Fruit fly (Drosophila melanogaster) whole organism, embryonic: ENCODE data around the gene Cpsf5.
A peak's percentile ranks its signal among the peaks of the same experiment; 100 is the strongest.

Source experiments
- C15 ChIP-seq: fragments of 200-800 bp; sonication (Bioruptor generic); IDR thresholded peaks from 3 replicates; pipeline ENCODE4 v1.3.6; 2022; ENCODE audit warnings: missing biosample characterization, missing genetic modification characterization
- CG10147 ChIP-seq: fragments of 200-800 bp; sonication (Bioruptor generic); optimal IDR thresholded peaks from 2 replicates; lab custom pipeline; 2019; ENCODE audit warnings: missing biosample characterization, mild to moderate bottlenecking, missing genetic modification characterization, moderate library complexity
- CG12071 ChIP-seq: fragments of 200-800 bp; sonication (Bioruptor generic); optimal IDR thresholded peaks from 3 replicates; lab custom pipeline; 2018; ENCODE audit warnings: missing biosample characterization, mild to moderate bottlenecking, missing genetic modification characterization
- CG1233 ChIP-seq: fragments of 200-800 bp; sonication (Bioruptor generic); optimal IDR thresholded peaks from 4 replicates; lab custom pipeline; 2018; ENCODE audit warnings: missing biosample characterization, mild to moderate bottlenecking, missing genetic modification characterization
- CG12659 ChIP-seq: fragments of 200-800 bp; sonication (Bioruptor generic); optimal IDR thresholded peaks from 3 replicates; lab custom pipeline; 2017; ENCODE audit warnings: mild to moderate bottlenecking, missing biosample characterization, missing genetic modification reagents, missing genetic modification characterization
- CG13296 ChIP-seq: fragments of 200-800 bp; sonication (Bioruptor generic); optimal IDR thresholded peaks from 3 replicates; lab custom pipeline; 2018; ENCODE audit warnings: missing biosample characterization, mild to moderate bottlenecking, missing genetic modification characterization
- CG14014 ChIP-seq: fragments of 200-800 bp; sonication (Bioruptor generic); IDR thresholded peaks from 2 replicates; pipeline ENCODE4 v1.3.6; 2022; ENCODE audit warnings: missing biosample characterization, missing genetic modification characterization
- CG15269 ChIP-seq: fragments of 200-800 bp; sonication (Bioruptor generic); optimal IDR thresholded peaks from 2 replicates; lab custom pipeline; 2018; ENCODE audit warnings: missing biosample characterization, mild to moderate bottlenecking, missing genetic modification characterization, moderate library complexity
- CG18262 ChIP-seq: fragments of 200-800 bp; optimal IDR thresholded peaks from 3 replicates; lab custom pipeline; 2019; ENCODE audit warnings: missing biosample characterization, mild to moderate bottlenecking, missing genetic modification characterization, moderate library complexity
- CG18599 ChIP-seq: fragments of 200-800 bp; sonication (Bioruptor generic); optimal IDR thresholded peaks from 3 replicates; lab custom pipeline; 2017; ENCODE audit warnings: missing biosample characterization, missing genetic modification characterization, mild to moderate bottlenecking, moderate library complexity, missing genetic modification reagents
- CG3065 ChIP-seq: fragments of 200-800 bp; sonication (Bioruptor generic); optimal IDR thresholded peaks from 2 replicates; lab custom pipeline; 2016; ENCODE audit warnings: missing biosample characterization, missing genetic modification characterization
- CG31224 ChIP-seq: fragments of 200-800 bp; sonication (Bioruptor generic); IDR thresholded peaks from 2 replicates; pipeline ENCODE4 v1.3.6; 2022; ENCODE audit warnings: missing biosample characterization, missing genetic modification characterization
- CG32772 ChIP-seq: fragments of 200-800 bp; sonication (Bioruptor generic); IDR thresholded peaks from 2 replicates; pipeline ENCODE4 v1.3.6; 2022; ENCODE audit warnings: missing biosample characterization, missing genetic modification characterization
- CG4282 ChIP-seq: fragments of 200-800 bp; sonication (Bioruptor generic); optimal IDR thresholded peaks from 2 replicates; lab custom pipeline; 2016; ENCODE audit warnings: missing biosample characterization, missing genetic modification characterization
- CG43689 ChIP-seq: fragments of 200-800 bp; sonication (Bioruptor generic); IDR thresholded peaks from 2 replicates; pipeline ENCODE4 v1.3.6; 2022; ENCODE audit warnings: missing biosample characterization, missing genetic modification characterization
- CG7271 ChIP-seq: fragments of 200-800 bp; sonication (Bioruptor generic); optimal IDR thresholded peaks from 2 replicates; lab custom pipeline; 2018; ENCODE audit warnings: missing biosample characterization, mild to moderate bottlenecking, missing genetic modification characterization, moderate library complexity
- CG7987 ChIP-seq: fragments of 200-800 bp; sonication (Bioruptor generic); optimal IDR thresholded peaks from 2 replicates; lab custom pipeline; 2018; ENCODE audit warnings: missing biosample characterization, mild to moderate bottlenecking, missing genetic modification characterization, moderate library complexity
- CG9817 ChIP-seq: fragments of 200-800 bp; sonication (Bioruptor generic); optimal IDR thresholded peaks from 2 replicates; lab custom pipeline; 2018; ENCODE audit warnings: missing biosample characterization, mild to moderate bottlenecking, missing genetic modification characterization, moderate library complexity
- Dad ChIP-seq: fragments of 200-800 bp; sonication (Bioruptor generic); optimal IDR thresholded peaks from 3 replicates; lab custom pipeline; 2016; ENCODE audit warnings: missing biosample characterization, missing genetic modification characterization
- Dek ChIP-seq: fragments of 200-800 bp; sonication (Bioruptor generic); optimal IDR thresholded peaks from 3 replicates; lab custom pipeline; 2019; ENCODE audit warnings: missing biosample characterization, mild to moderate bottlenecking, missing genetic modification characterization, moderate library complexity
- Fer2 ChIP-seq: fragments of 200-800 bp; sonication (Bioruptor generic); optimal IDR thresholded peaks from 2 replicates; lab custom pipeline; 2018; ENCODE audit warnings: missing biosample characterization, mild to moderate bottlenecking, missing genetic modification characterization, moderate library complexity
- GATAe ChIP-seq: fragments of 200-800 bp; sonication (Bioruptor generic); conservative IDR thresholded peaks from 2 replicates; pipeline ENCODE4 v1.3.6; 2022; ENCODE audit warnings: missing biosample characterization, missing genetic modification characterization
- HLH3B ChIP-seq: fragments of 200-800 bp; sonication (Bioruptor generic); IDR thresholded peaks from 2 replicates; pipeline ENCODE4 v1.3.6; 2022; ENCODE audit warnings: missing biosample characterization, missing genetic modification characterization
- Opbp ChIP-seq: fragments of 200-800 bp; sonication (Bioruptor generic); IDR thresholded peaks from 3 replicates; pipeline ENCODE4 v1.3.6; 2022; ENCODE audit warnings: missing biosample characterization, missing genetic modification characterization; ENCODE audit not compliant: partially characterized antibody
- Side ChIP-seq: fragments of 200-800 bp; sonication (Bioruptor generic); optimal IDR thresholded peaks from 2 replicates; lab custom pipeline; 2016; ENCODE audit warnings: missing biosample characterization, missing genetic modification characterization
- Sin3A ChIP-seq: fragments of >200 bp; optimal IDR thresholded peaks from 2 replicates; lab custom pipeline; 2018
- Xrp1 ChIP-seq: fragments of 200-800 bp; sonication (Bioruptor generic); IDR thresholded peaks from 2 replicates; pipeline ENCODE4 v1.3.6; 2022; ENCODE audit warnings: missing biosample characterization, missing genetic modification characterization
- ac ChIP-seq: fragments of 200-800 bp; sonication (Bioruptor generic); optimal IDR thresholded peaks from 3 replicates; lab custom pipeline; 2017; ENCODE audit warnings: missing biosample characterization, mild to moderate bottlenecking, missing genetic modification characterization
- aop ChIP-seq: fragments of 200-800 bp; sonication (Bioruptor generic); IDR thresholded peaks from 2 replicates; pipeline ENCODE4 v1.3.6; 2022; ENCODE audit warnings: missing biosample characterization, missing genetic modification characterization
- br ChIP-seq: fragments of >200 bp; optimal IDR thresholded peaks from 2 replicates; lab custom pipeline; 2017
- chn ChIP-seq: fragments of 200-800 bp; sonication (Bioruptor generic); optimal IDR thresholded peaks from 2 replicates; lab custom pipeline; 2016; ENCODE audit warnings: missing biosample characterization, missing genetic modification characterization
- corto ChIP-seq: fragments of 200-800 bp; sonication (Bioruptor generic); optimal IDR thresholded peaks from 2 replicates; lab custom pipeline; 2016; ENCODE audit warnings: missing biosample characterization, mild to moderate bottlenecking, missing genetic modification characterization, moderate library complexity
- dpn ChIP-seq, 2 experiments: fragments of 200-800 bp; sonication (Bioruptor generic); optimal IDR thresholded peaks; 3 replicates each; lab custom pipeline; 2016; ENCODE audit warnings: missing biosample characterization in 2 of 2, missing genetic modification characterization in 2 of 2
- fd3F ChIP-seq: fragments of 200-800 bp; sonication (Bioruptor generic); optimal IDR thresholded peaks from 2 replicates; lab custom pipeline; 2018; ENCODE audit warnings: missing biosample characterization, mild to moderate bottlenecking, missing genetic modification characterization, moderate library complexity
- grn ChIP-seq: fragments of 200-800 bp; sonication (Bioruptor generic); optimal IDR thresholded peaks from 3 replicates; lab custom pipeline; 2017; ENCODE audit warnings: missing biosample characterization, missing genetic modification characterization
- ham ChIP-seq: fragments of 200-800 bp; sonication (Bioruptor generic); IDR thresholded peaks from 2 replicates; pipeline ENCODE4 v1.3.6; 2022; ENCODE audit warnings: missing biosample characterization, missing genetic modification characterization
- hkb ChIP-seq, 2 experiments: fragments of 200-800 bp in 1 of 2; fragments of >200 bp in 1 of 2; sonication (Bioruptor generic) in 1 of 2; IDR thresholded peaks in 1 of 2; optimal IDR thresholded peaks in 1 of 2; 2 replicates each; pipeline versions ENCODE4 v1.3.6 to Lab custom; 2017 to 2022; ENCODE audit warnings: missing biosample characterization in 1 of 2, missing genetic modification characterization in 1 of 2
- mam ChIP-seq: fragments of 200-800 bp; sonication (Bioruptor generic); optimal IDR thresholded peaks from 3 replicates; lab custom pipeline; 2016; ENCODE audit warnings: missing biosample characterization, missing genetic modification characterization
- mld ChIP-seq: fragments of 200-800 bp; sonication (Bioruptor generic); IDR thresholded peaks from 3 replicates; pipeline ENCODE4 v1.3.6; 2022; ENCODE audit warnings: missing biosample characterization, missing genetic modification characterization; ENCODE audit not compliant: partially characterized antibody
- org-1 ChIP-seq: fragments of 200-800 bp; sonication (Bioruptor generic); optimal IDR thresholded peaks from 2 replicates; lab custom pipeline; 2017; ENCODE audit warnings: missing biosample characterization, missing genetic modification characterization
- pita ChIP-seq: fragments of 200-800 bp; sonication (Bioruptor generic); optimal IDR thresholded peaks from 2 replicates; lab custom pipeline; 2017; ENCODE audit warnings: missing biosample characterization, mild to moderate bottlenecking, missing genetic modification characterization
- ranshi ChIP-seq: fragments of 200-800 bp; sonication (Bioruptor generic); IDR thresholded peaks from 2 replicates; pipeline ENCODE4 v1.3.6; 2022; ENCODE audit warnings: missing biosample characterization, missing genetic modification characterization
- run ChIP-seq: fragments of 200-800 bp; sonication (Bioruptor generic); optimal IDR thresholded peaks from 3 replicates; lab custom pipeline; 2018; ENCODE audit warnings: missing biosample characterization, mild to moderate bottlenecking, missing genetic modification characterization
- sens-2 ChIP-seq: fragments of 200-800 bp; sonication (Bioruptor generic); IDR thresholded peaks from 2 replicates; pipeline ENCODE4 v1.3.6; 2022; ENCODE audit warnings: missing biosample characterization, missing genetic modification characterization
- tin ChIP-seq: fragments of 200-800 bp; sonication (Bioruptor generic); optimal IDR thresholded peaks from 3 replicates; lab custom pipeline; 2016; ENCODE audit warnings: missing biosample characterization, missing genetic modification characterization
- tll ChIP-seq, 2 experiments: fragments of 200-800 bp in 1 of 2; fragments of >200 bp in 1 of 2; sonication (Bioruptor generic) in 1 of 2; optimal IDR thresholded peaks; 2 replicates each; lab custom pipeline; 2017 to 2019; ENCODE audit warnings: missing biosample characterization in 2 of 2, missing genetic modification characterization in 2 of 2, mild to moderate bottlenecking in 1 of 2, moderate library complexity in 1 of 2
- usp ChIP-seq: fragments of >200 bp; optimal IDR thresholded peaks from 2 replicates; lab custom pipeline; 2017; ENCODE audit warnings: missing biosample characterization, missing genetic modification characterization
- z ChIP-seq: fragments of 200-800 bp; sonication (Bioruptor generic); IDR thresholded peaks from 3 replicates; pipeline ENCODE4 v1.3.6; 2022; ENCODE audit warnings: missing biosample characterization, missing genetic modification characterization
- zfh1 ChIP-seq: fragments of 200-800 bp; sonication (Bioruptor generic); IDR thresholded peaks from 3 replicates; pipeline ENCODE4 v1.3.6; 2022; ENCODE audit warnings: missing biosample characterization, missing genetic modification characterization

Gene Cpsf5

dm6 chr3L:9383345-9384075, 27.3 kb upstream of the Cpsf5 start, which contains the start of gene Hsp27 (continued):
- TF ChIP-seq CG4282 (GFP tag; lab: Kevin White, UChicago) (peak; percentile 62), CG43689 (peak; percentile 95), CG18262 (tag; lab: Kevin White, UChicago) (peak; percentile 99), CG18599 (GFP tag; lab: Kevin White, UChicago) (peak; percentile 98), CG3065 (GFP tag; lab: Kevin White, UChicago) (peak; percentile 95), CG7271 (tag; lab: Kevin White, UChicago) (peak; percentile 90), Dek (peak; percentile 97), CG7987 (peak; percentile 96), sens-2 (GFP tag; lab: Robert Waterston, UW) (peak; percentile 97), org-1 (GFP tag; lab: Kevin White, UChicago) (peak; percentile 97), ranshi (GFP tag; lab: Robert Waterston, UW) (peak; percentile 99), usp (no peak), fd3F (peak; percentile 94), hkb (optimal IDR thresholded peaks at IDR 0.05; lab: Kevin White, UChicago) (no peak), hkb (GFP tag; IDR thresholded peaks at IDR 0.05; lab: Robert Waterston, UW) (peak; percentile 99), pita (GFP tag; lab: Kevin White, UChicago) (no peak), mam (GFP tag; lab: Kevin White, UChicago) (peak; percentile 97), GATAe (peak; percentile 92), zfh1 (peak; percentile 99), CG31224 (GFP tag; lab: Robert Waterston, UW) (peak; percentile 96), tin (GFP tag; lab: Kevin White, UChicago) (peak; percentile 98), Opbp (GFP tag; lab: Robert Waterston, UW) (0 out of 3 replicates have a peak, but pooled peaks have one; percentile 50), Dad (GFP tag; lab: Kevin White, UChicago) (peak; percentile 96), ac (GFP tag; lab: Kevin White, UChicago) (peak; percentile 82), mld (GFP tag; lab: Robert Waterston, UW) (no peak), Sin3A (lab: Kevin White, UChicago) (no peak), CG10147 (peak; percentile 96), z (GFP tag; lab: Robert Waterston, UW) (peak; percentile 78; the same call in 2 of the 3 replicates), chn (GFP tag; lab: Kevin White, UChicago) (peak; percentile 96), br (lab: Kevin White, UChicago) (no peak), Side (peak; percentile 95), dpn (GFP tag; optimal IDR thresholded peaks at IDR 0.05; lab: Kevin White, UChicago) (peak; percentile 96 to 98), CG9817 (tag; lab: Kevin White, UChicago) (peak; percentile 96), CG1233 (GFP tag; lab: Kevin White, UChicago) (peak; percentile 97), Fer2 (tag; lab: Kevin White, UChicago) (peak; percentile 88), HLH3B (peak; percentile 99), ham (GFP tag; lab: Robert Waterston, UW) (peak; percentile 86), corto (GFP tag; lab: Kevin White, UChicago) (peak; percentile 100), CG12659 (GFP tag; lab: Kevin White, UChicago) (peak; percentile 97), aop (GFP tag; lab: Robert Waterston, UW) (peak; percentile 90), grn (GFP tag; lab: Kevin White, UChicago) (peak; percentile 86), C15 (GFP tag; lab: Robert Waterston, UW) (peak; percentile 96), CG13296 (peak; percentile 95), CG12071 (GFP tag; lab: Kevin White, UChicago) (peak; percentile 97), tll (GFP tag; optimal IDR thresholded peaks at IDR 0.05; lab: Kevin White, UChicago) (peak in 1 of 2 experiments; percentile 50), CG15269 (tag; lab: Kevin White, UChicago) (peak; percentile 97), Xrp1 (GFP tag; lab: Robert Waterston, UW) (peak; percentile 99), CG14014 (peak; percentile 96), CG32772 (peak; percentile 99), run (tag; lab: Kevin White, UChicago) (peak; percentile 95)
